Worm (Caenorhabditis elegans) whole organism, L3 larva: ENCODE results near the gene arrd-4.

ENCODE experiments used
- R02D3.7 ChIP-seq: fragments of 150-350 bp; optimal IDR thresholded peaks from 2 replicates; lab custom pipeline; 2014; ENCODE audit warnings: missing biosample characterization, missing genetic modification characterization
- ZK546.5 ChIP-seq: sonication (generic microtip); optimal IDR thresholded peaks from 2 replicates; lab custom pipeline; 2017; ENCODE audit warnings: missing biosample characterization, missing genetic modification characterization
- aly-2 ChIP-seq: fragments of 150-350 bp; optimal IDR thresholded peaks from 2 replicates; lab custom pipeline; 2014; ENCODE audit warnings: missing biosample characterization, missing genetic modification characterization
- ama-1 ChIP-seq: fragments of 150-350 bp; optimal IDR thresholded peaks from 2 replicates; lab custom pipeline; 2018
- ceh-16 ChIP-seq: sonication (generic microtip); optimal IDR thresholded peaks from 2 replicates; lab custom pipeline; 2017; ENCODE audit warnings: missing biosample characterization, missing genetic modification characterization
- ceh-28 ChIP-seq: fragments of 150-350 bp; optimal IDR thresholded peaks from 2 replicates; lab custom pipeline; 2014; ENCODE audit warnings: missing biosample characterization, missing genetic modification reagents, missing genetic modification characterization
- ceh-82 ChIP-seq: fragments of 150-350 bp; optimal IDR thresholded peaks from 2 replicates; lab custom pipeline; 2014; ENCODE audit warnings: missing biosample characterization, missing genetic modification characterization
- ceh-9 ChIP-seq: sonication (generic microtip); optimal IDR thresholded peaks from 2 replicates; lab custom pipeline; 2018; ENCODE audit warnings: missing biosample characterization, missing genetic modification characterization
- egl-27 ChIP-seq: sonication (generic microtip); optimal IDR thresholded peaks from 4 replicates; lab custom pipeline; 2017; ENCODE audit warnings: missing biosample characterization, missing genetic modification reagents, missing genetic modification characterization
- egl-5 ChIP-seq: fragments of 150-350 bp; optimal IDR thresholded peaks from 2 replicates; lab custom pipeline; 2017; ENCODE audit warnings: missing biosample characterization, missing genetic modification reagents, missing genetic modification characterization, inconsistent platforms
- elt-1 ChIP-seq: fragments of 150-350 bp; optimal IDR thresholded peaks from 2 replicates; lab custom pipeline; 2014; ENCODE audit warnings: missing biosample characterization, missing genetic modification characterization
- elt-2 ChIP-seq: sonication (generic microtip); optimal IDR thresholded peaks from 2 replicates; lab custom pipeline; 2016; ENCODE audit warnings: missing genetic modification reagents, mild to moderate bottlenecking, missing genetic modification characterization, missing compliant biosample characterization
- eor-1 ChIP-seq, 2 experiments: fragments of 150-350 bp; optimal IDR thresholded peaks; 2 replicates each; lab custom pipeline; 2014 to 2018; ENCODE audit warnings: missing biosample characterization in 2 of 2, missing genetic modification characterization in 2 of 2
- fkh-10 ChIP-seq: sonication (generic microtip); optimal IDR thresholded peaks from 2 replicates; lab custom pipeline; 2017; ENCODE audit warnings: missing biosample characterization, missing genetic modification reagents, missing genetic modification characterization
- fkh-2 ChIP-seq: fragments of 150-350 bp; optimal IDR thresholded peaks from 2 replicates; lab custom pipeline; 2014; ENCODE audit warnings: missing biosample characterization, missing genetic modification reagents, missing genetic modification characterization
- hmg-11 ChIP-seq: sonication (generic microtip); optimal IDR thresholded peaks from 2 replicates; lab custom pipeline; 2016; ENCODE audit warnings: missing genetic modification characterization, missing compliant biosample characterization
- jun-1 ChIP-seq: fragments of 150-350 bp; optimal IDR thresholded peaks from 2 replicates; lab custom pipeline; 2014; ENCODE audit warnings: missing biosample characterization, missing genetic modification reagents, missing genetic modification characterization
- lin-39 ChIP-seq: fragments of 150-350 bp; optimal IDR thresholded peaks from 2 replicates; lab custom pipeline; 2018; ENCODE audit warnings: missing biosample characterization, missing genetic modification reagents, missing genetic modification characterization
- lsy-12 ChIP-seq: sonication (generic microtip); optimal IDR thresholded peaks from 2 replicates; lab custom pipeline; 2016; ENCODE audit warnings: mild to moderate bottlenecking, missing genetic modification characterization, missing compliant biosample characterization
- nfya-1 ChIP-seq: sonication (generic microtip); optimal IDR thresholded peaks from 2 replicates; lab custom pipeline; 2017; ENCODE audit warnings: missing genetic modification characterization, mild to moderate bottlenecking, missing compliant biosample characterization, antibody characterized with exemption, moderate library complexity; ENCODE audit not compliant: insufficient read depth
- nhr-11 ChIP-seq: fragments of 150-350 bp; optimal IDR thresholded peaks from 2 replicates; lab custom pipeline; 2014; ENCODE audit warnings: missing biosample characterization, missing genetic modification characterization
- nhr-23 ChIP-seq: fragments of 150-350 bp; optimal IDR thresholded peaks from 2 replicates; lab custom pipeline; 2014; ENCODE audit warnings: missing biosample characterization, missing genetic modification reagents, missing genetic modification characterization
- nhr-237 ChIP-seq: fragments of 150-350 bp; optimal IDR thresholded peaks from 2 replicates; lab custom pipeline; 2014; ENCODE audit warnings: missing biosample characterization, missing genetic modification characterization
- nhr-25 ChIP-seq: sonication (generic microtip); optimal IDR thresholded peaks from 2 replicates; lab custom pipeline; 2017; ENCODE audit warnings: missing biosample characterization, missing genetic modification characterization
- nhr-28 ChIP-seq: fragments of 150-350 bp; optimal IDR thresholded peaks from 2 replicates; lab custom pipeline; 2014; ENCODE audit warnings: missing biosample characterization, missing genetic modification characterization
- nhr-43 ChIP-seq: sonication (generic microtip); optimal IDR thresholded peaks from 2 replicates; lab custom pipeline; 2016; ENCODE audit warnings: mild to moderate bottlenecking, missing genetic modification characterization, missing compliant biosample characterization; ENCODE audit not compliant: poor library complexity, severe bottlenecking
- nhr-67 ChIP-seq: fragments of 150-350 bp; optimal IDR thresholded peaks from 2 replicates; lab custom pipeline; 2014; ENCODE audit warnings: missing biosample characterization, missing genetic modification characterization
- nhr-76 ChIP-seq: fragments of 150-350 bp; sonication (generic microtip); optimal IDR thresholded peaks from 5 replicates; lab custom pipeline; 2014; ENCODE audit warnings: missing biosample characterization, missing genetic modification characterization
- nhr-77 ChIP-seq: fragments of 150-350 bp; optimal IDR thresholded peaks from 2 replicates; lab custom pipeline; 2014; ENCODE audit warnings: missing biosample characterization, missing genetic modification characterization
- pha-4 ChIP-seq: fragments of 150-350 bp; optimal IDR thresholded peaks from 2 replicates; lab custom pipeline; 2014; ENCODE audit warnings: missing biosample characterization, missing genetic modification reagents, missing genetic modification characterization
- pqm-1 ChIP-seq: fragments of 150-350 bp; optimal IDR thresholded peaks from 2 replicates; lab custom pipeline; 2017; ENCODE audit warnings: missing biosample characterization, missing genetic modification characterization, inconsistent platforms
- sea-2 ChIP-seq: fragments of 150-350 bp; sonication (generic microtip); optimal IDR thresholded peaks from 4 replicates; lab custom pipeline; 2014; ENCODE audit warnings: missing biosample characterization, missing genetic modification reagents, missing genetic modification characterization
- skn-1 ChIP-seq: fragments of 150-350 bp; optimal IDR thresholded peaks from 2 replicates; lab custom pipeline; 2014; ENCODE audit warnings: missing biosample characterization, missing genetic modification characterization
- snpc-4 ChIP-seq: fragments of 150-350 bp; optimal IDR thresholded peaks from 2 replicates; lab custom pipeline; 2014; ENCODE audit warnings: missing biosample characterization, missing genetic modification characterization
- tbx-2 ChIP-seq: sonication (generic microtip); optimal IDR thresholded peaks from 2 replicates; lab custom pipeline; 2016; ENCODE audit warnings: mild to moderate bottlenecking, missing genetic modification characterization, missing compliant biosample characterization
- unc-39 ChIP-seq: sonication (generic microtip); optimal IDR thresholded peaks from 4 replicates; lab custom pipeline; 2017; ENCODE audit warnings: missing biosample characterization, missing genetic modification characterization
- unc-62 ChIP-seq: fragments of 150-350 bp; sonication (generic microtip); optimal IDR thresholded peaks from 4 replicates; lab custom pipeline; 2014; ENCODE audit warnings: missing biosample characterization, missing genetic modification reagents, missing genetic modification characterization
- zag-1 ChIP-seq: fragments of 150-350 bp; optimal IDR thresholded peaks from 2 replicates; lab custom pipeline; 2014; ENCODE audit warnings: missing biosample characterization, missing genetic modification characterization
- ztf-11 ChIP-seq: fragments of 150-350 bp; optimal IDR thresholded peaks from 2 replicates; lab custom pipeline; 2014; ENCODE audit warnings: missing biosample characterization, missing genetic modification characterization

The arrd-4 gene

DNA sequence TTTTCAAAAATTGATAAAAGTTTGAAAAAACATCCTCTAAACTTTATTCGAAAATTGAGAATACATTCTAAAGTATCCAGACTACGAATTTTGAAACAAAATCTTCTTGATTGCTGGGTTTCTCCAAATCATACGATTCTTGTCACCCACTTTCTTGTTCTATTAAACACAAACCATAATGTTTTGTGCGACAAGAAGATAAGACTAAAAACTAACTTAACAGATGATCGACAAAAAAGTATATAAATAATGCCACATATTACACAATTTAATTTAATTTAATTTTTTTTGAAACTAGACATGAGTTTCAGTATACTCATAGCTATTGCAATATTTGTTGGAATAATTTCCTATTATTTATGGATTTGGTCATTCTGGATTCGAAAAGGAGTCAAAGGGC is 34.8 kb downstream of the arrd-4 start, which contains the start of gene cyp-13A7:
cyp-13A7 (plus strand) TSS at position 301 of the 400 bp plus-strand sequence.
- TF ChIP-seq snpc-4 (tag; lab: Kevin White, UChicago), result no peak
- no peak for TF ChIP-seq hmg-11 (tag; lab: Kevin White, UChicago)
- no peak for TF ChIP-seq unc-39
- no peak for TF ChIP-seq ama-1 (lab: Kevin White, UChicago)

DNA sequence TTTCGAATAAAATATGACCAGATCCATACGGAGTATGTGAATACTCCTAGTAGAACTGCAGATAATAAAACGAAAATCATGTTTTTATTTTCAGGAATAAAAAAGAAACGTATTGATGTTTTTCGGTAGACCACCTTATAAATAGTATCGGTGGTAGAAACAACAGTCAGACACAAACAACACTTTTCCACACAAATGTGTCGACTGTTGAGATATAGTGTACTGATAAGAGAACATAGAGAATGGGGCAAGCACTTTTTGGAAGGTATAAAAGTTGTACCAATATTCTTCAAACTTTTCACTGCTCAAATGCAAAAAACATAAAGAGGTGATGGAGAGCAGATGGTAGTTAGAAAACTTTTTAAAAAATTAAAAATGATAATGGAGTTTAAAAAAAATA is 35.5 kb downstream of the arrd-4 start, which contains the start of gene cyp-13A6:
cyp-13A6 (minus strand) TSS at position 180 of the 400 bp plus-strand sequence.
- TF ChIP-seq egl-5 (tag; lab: Kevin White, UChicago) (no peak), elt-2 (tag; lab: Kevin White, UChicago) (peak; percentile 26), pha-4 (tag; lab: Kevin White, UChicago) (peak; percentile 2)

DNA sequence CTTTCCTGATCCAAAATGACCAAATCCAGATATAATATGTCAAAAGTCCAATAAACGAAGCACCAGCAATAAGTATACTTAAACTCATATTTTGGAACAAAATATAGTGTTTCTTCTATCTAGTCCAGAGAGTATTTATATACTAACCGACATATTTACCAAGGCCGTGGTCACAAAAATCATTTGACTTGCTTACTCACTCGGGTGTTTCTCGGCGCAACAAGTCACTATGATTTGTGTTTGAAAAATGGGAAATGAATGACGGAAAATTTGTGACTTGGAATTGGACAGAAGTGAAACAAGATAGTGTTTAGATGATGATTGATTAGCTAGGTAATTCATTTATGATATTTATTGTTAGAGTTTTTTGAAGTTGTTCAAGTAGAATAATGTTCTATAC is 37.9 kb downstream of the arrd-4 start, which contains the start of gene cyp-13A5:
cyp-13A5 (minus strand) TSS at position 112 of the 400 bp plus-strand sequence.
- TF ChIP-seq lsy-12 (no peak), nhr-28 (tag; lab: Kevin White, UChicago) (no peak), pha-4 (tag; lab: Kevin White, UChicago) (peak; percentile 64), elt-2 (tag; lab: Kevin White, UChicago) (peak; percentile 37), pqm-1 (tag; lab: Kevin White, UChicago) (peak; percentile 65), nhr-23 (tag; lab: Kevin White, UChicago) (peak; percentile 47)
- TF ChIP-seq, all 47 proteins: peak for 4

DNA sequence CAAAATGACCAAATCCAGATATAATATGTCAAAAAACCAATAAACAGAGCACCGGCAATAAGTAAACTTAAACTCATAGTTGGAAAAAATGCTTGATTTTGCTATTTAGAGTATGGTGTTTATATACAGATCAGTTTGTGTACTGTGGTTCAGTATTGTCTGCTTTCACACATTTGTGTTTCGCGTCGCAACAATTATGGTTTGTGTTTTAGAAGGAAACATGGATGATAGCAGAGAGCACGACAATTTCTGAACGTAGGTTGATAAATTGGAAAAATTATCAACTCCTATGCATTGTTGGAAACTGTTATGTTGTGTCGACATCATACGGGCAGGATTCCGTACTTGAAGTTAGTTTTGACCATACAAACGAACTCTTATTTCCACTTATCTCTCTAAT is 40.4 kb downstream of the arrd-4 start, which contains the start of gene cyp-13A4:
cyp-13A4 (minus strand) TSS at position 77 of the 400 bp plus-strand sequence.
- TF ChIP-seq pqm-1 (tag; lab: Kevin White, UChicago) (peak; percentile 36), elt-2 (tag; lab: Kevin White, UChicago) (peak; percentile 18), skn-1 (tag; lab: Kevin White, UChicago) (no peak), ama-1 (lab: Kevin White, UChicago) (no peak), zag-1 (tag; lab: Kevin White, UChicago) (no peak), nhr-23 (tag; lab: Kevin White, UChicago) (no peak)

DNA sequence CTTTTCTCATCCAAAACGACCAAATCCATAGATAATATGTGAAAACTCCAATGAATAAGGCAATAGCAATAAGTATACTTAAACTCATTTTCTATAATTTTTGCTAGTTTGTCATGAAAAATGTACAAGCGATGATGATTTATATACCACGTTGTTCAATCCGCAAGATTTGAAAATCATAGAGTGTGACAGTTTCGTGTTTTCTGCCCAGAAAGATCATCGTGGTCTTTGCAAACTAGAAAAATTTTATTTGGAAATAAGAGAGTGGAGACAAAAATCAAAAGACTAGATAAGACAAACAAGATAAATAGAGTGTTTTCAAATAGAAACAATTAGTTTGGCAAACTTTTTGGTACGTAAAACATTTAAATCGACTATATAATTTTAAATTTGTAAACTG is 44.9 kb downstream of the arrd-4 start, which contains the start of gene cyp-13A3:
cyp-13A3 (minus strand) TSS at position 101 of the 400 bp plus-strand sequence.
- TF ChIP-seq ceh-28 (tag; lab: Kevin White, UChicago) (no peak), snpc-4 (tag; lab: Kevin White, UChicago) (no peak), ceh-9 (tag; lab: Kevin White, UChicago) (no peak), egl-27 (tag; lab: Kevin White, UChicago) (no peak), ceh-16 (no peak), tbx-2 (tag; lab: Kevin White, UChicago) (no peak), R02D3.7 (tag; lab: Kevin White, UChicago) (no peak), pha-4 (tag; lab: Kevin White, UChicago) (no peak), skn-1 (tag; lab: Kevin White, UChicago) (no peak), fkh-2 (tag; lab: Kevin White, UChicago) (no peak), nhr-11 (tag; lab: Kevin White, UChicago) (no peak), nhr-77 (tag; lab: Kevin White, UChicago) (no peak), pqm-1 (tag; lab: Kevin White, UChicago) (no peak), jun-1 (tag; lab: Kevin White, UChicago) (no peak)

DNA sequence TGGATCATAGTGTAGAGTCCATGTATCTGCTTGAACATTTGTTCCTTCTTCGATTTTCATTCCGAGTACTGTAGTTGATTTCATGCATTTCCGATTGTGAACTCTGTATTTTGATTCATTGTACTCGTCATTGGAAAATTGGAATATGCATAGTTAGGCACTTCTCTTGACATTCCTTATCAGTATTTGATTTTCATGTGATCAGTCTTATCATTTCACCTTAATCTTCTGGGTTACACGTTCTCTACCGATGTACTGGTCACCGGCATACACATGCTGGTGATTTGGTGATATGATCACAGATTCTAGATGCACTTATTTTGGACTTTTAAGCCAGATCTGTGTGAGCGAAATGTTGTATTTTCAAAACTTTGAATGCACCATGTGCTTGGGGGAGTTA is 46.9 kb downstream of the arrd-4 start:
- TF ChIP-seq snpc-4 (tag; lab: Kevin White, UChicago) (no peak), zag-1 (tag; lab: Kevin White, UChicago) (no peak), pha-4 (tag; lab: Kevin White, UChicago) (peak; percentile 28), fkh-10 (no peak), ztf-11 (tag; lab: Kevin White, UChicago) (no peak), aly-2 (tag; lab: Kevin White, UChicago) (no peak), nhr-43 (tag; lab: Kevin White, UChicago) (peak; percentile 35), egl-5 (tag; lab: Kevin White, UChicago) (no peak), ZK546.5 (tag; lab: Kevin White, UChicago) (no peak), nhr-77 (tag; lab: Kevin White, UChicago) (no peak), ama-1 (lab: Kevin White, UChicago) (no peak), egl-27 (tag; lab: Kevin White, UChicago) (no peak), jun-1 (tag; lab: Kevin White, UChicago) (peak; percentile 84), ceh-16 (no peak), lin-39 (no peak), sea-2 (GFP tag; lab: Kevin White, UChicago) (no peak), nfya-1 (no peak), nhr-237 (no peak), ceh-82 (tag; lab: Kevin White, UChicago) (no peak), pqm-1 (tag; lab: Kevin White, UChicago) (peak; percentile 98), nhr-28 (tag; lab: Kevin White, UChicago) (no peak), nhr-76 (tag; lab: Kevin White, UChicago) (no peak), ceh-28 (tag; lab: Kevin White, UChicago) (no peak), elt-2 (tag; lab: Kevin White, UChicago) (peak; percentile 97), nhr-67 (tag; lab: Kevin White, UChicago) (no peak), nhr-25 (no peak), lsy-12 (no peak), unc-62 (GFP tag; lab: Kevin White, UChicago) (no peak), elt-1 (tag; lab: Kevin White, UChicago) (no peak), eor-1 (tag; optimal IDR thresholded peaks at IDR 0.05; lab: Kevin White, UChicago) (no peak)
